Worm (Caenorhabditis elegans) whole organism, early embryonic: ENCODE data around the gene Y116A8C.463.

Source experiments
- B0310.2 ChIP-seq: sonication (generic microtip); optimal IDR thresholded peaks from 2 replicates; lab custom pipeline; 2016; ENCODE audit warnings: mild to moderate bottlenecking, missing genetic modification characterization, missing compliant biosample characterization
- aly-1 ChIP-seq: sonication (generic microtip); optimal IDR thresholded peaks from 2 replicates; lab custom pipeline; 2016; ENCODE audit warnings: missing genetic modification characterization, missing compliant biosample characterization
- ama-1 ChIP-seq: fragments of 150-350 bp; optimal IDR thresholded peaks from 2 replicates; lab custom pipeline; 2014
- flt-1 ChIP-seq: fragments of 200-800 bp; sonication (Bioruptor generic); IDR thresholded peaks from 2 replicates; pipeline ENCODE4 v1.3.6; 2022; ENCODE audit warnings: missing genetic modification characterization, missing compliant biosample characterization
- hmbx-1 ChIP-seq: sonication (generic microtip); optimal IDR thresholded peaks from 2 replicates; lab custom pipeline; 2016; ENCODE audit warnings: mild to moderate bottlenecking, missing genetic modification characterization, missing compliant biosample characterization
- hmg-4 ChIP-seq: fragments of 200-800 bp; sonication (Bioruptor generic); optimal IDR thresholded peaks from 2 replicates; lab custom pipeline; 2018; ENCODE audit warnings: mild to moderate bottlenecking, missing genetic modification characterization, missing compliant biosample characterization
- pes-1 ChIP-seq: fragments of 200-800 bp; sonication (Bioruptor generic); IDR thresholded peaks from 2 replicates; pipeline ENCODE4 v1.3.6; 2022; ENCODE audit warnings: missing genetic modification reagents, missing genetic modification characterization, missing compliant biosample characterization

- TF ChIP-seq B0310.2 (tag; lab: Kevin White, UChicago) (no peak), ama-1 (lab: Kevin White, UChicago) (no peak), flt-1 (GFP tag; lab: Robert Waterston, UW) (0 out of 2 replicates have a peak, but pooled peaks have one; percentile 14), aly-1 (tag; lab: Kevin White, UChicago) (no peak), hmg-4 (GFP tag; lab: Kevin White, UChicago) (peak; percentile 6), hmbx-1 (tag; lab: Kevin White, UChicago) (no peak), pes-1 (peak; percentile 74)
These were observed 27.2 kb downstream of the Y116A8C.463 start, which contains the start of the genes Y116A8C.9 and arf-6 for ce11 chrIV:16946746-16947145.
